Worm (Caenorhabditis elegans): ENCODE measurements around the gene srx-130.

ce11 chrV:13818824-13819408 lies 24.3 kb upstream of the srx-130 start, which contains the start of gene sel-10:
- no peak for TF ChIP-seq dao-5 (tag; optimal IDR thresholded peaks at IDR 0.05)
- TF ChIP-seq him-1 (tag; optimal IDR thresholded peaks at IDR 0.05): no peak

All from whole organism, L4/young adult.